Worm (Caenorhabditis elegans) whole organism, late embryonic: ENCODE data around the gene col-33.

Experiments
- Y22D7AL.16 ChIP-seq: sonication (generic microtip); optimal IDR thresholded peaks from 2 replicates; lab custom pipeline; 2016; ENCODE audit warnings: missing genetic modification characterization, missing compliant biosample characterization
- elt-4 ChIP-seq: sonication (generic microtip); optimal IDR thresholded peaks from 2 replicates; lab custom pipeline; 2016; ENCODE audit warnings: missing genetic modification characterization, missing compliant biosample characterization
- pqm-1 ChIP-seq: sonication (generic microtip); optimal IDR thresholded peaks from 2 replicates; lab custom pipeline; 2016; ENCODE audit warnings: missing genetic modification characterization, missing compliant biosample characterization
- unc-86 ChIP-seq: sonication (generic microtip); optimal IDR thresholded peaks from 2 replicates; lab custom pipeline; 2016; ENCODE audit warnings: missing genetic modification characterization, missing compliant biosample characterization
- zip-5 ChIP-seq: sonication (generic microtip); optimal IDR thresholded peaks from 2 replicates; lab custom pipeline; 2016; ENCODE audit warnings: missing genetic modification characterization, missing compliant biosample characterization

- TF ChIP-seq Y22D7AL.16 (tag; lab: Kevin White, UChicago) (no peak), zip-5 (tag; lab: Kevin White, UChicago) (no peak), pqm-1 (tag; lab: Kevin White, UChicago) (no peak), unc-86 (tag; lab: Kevin White, UChicago) (no peak), elt-4 (tag; lab: Kevin White, UChicago) (no peak)
These were observed 27.1 kb upstream of the col-33 start for ce11 chrIV:4236025-4236407.
